Worm (Caenorhabditis elegans): Measurements from ENCODE around the gene cab-1.

ce11 chrX:12188280-12189071 lies 24.2 kb downstream of the cab-1 start:
- no peak for TF ChIP-seq tbx-37 (GFP tag; conservative IDR thresholded peaks at IDR 0.05)
- TF ChIP-seq ceh-36 (tag; optimal IDR thresholded peaks at IDR 0.05): no peak
- TF ChIP-seq hmbx-1 (tag; optimal IDR thresholded peaks at IDR 0.05): no peak
- peak; percentile 51 for TF ChIP-seq hmg-4 (GFP tag; optimal IDR thresholded peaks at IDR 0.05)
- no peak for TF ChIP-seq tra-4 (tag; optimal IDR thresholded peaks at IDR 0.05)
- no peak for TF ChIP-seq flt-1 (GFP tag; IDR thresholded peaks at IDR 0.05)
- TF ChIP-seq ama-1 (optimal IDR thresholded peaks at IDR 0.05): no peak
- TF ChIP-seq F13C5.2 (tag; optimal IDR thresholded peaks at IDR 0.05): no peak
